Worm (Caenorhabditis elegans): ENCODE measurements around the gene C17H11.4.

ce11 chrX:8205919-8206318, 24.5 kb upstream of the C17H11.4 start:
- TF ChIP-seq B0310.2 (tag; optimal IDR thresholded peaks at IDR 0.05) (no peak), pes-1 (GFP tag; IDR thresholded peaks at IDR 0.05) (no peak), tbx-11 (GFP tag; IDR thresholded peaks at IDR 0.05) (no peak), flt-1 (GFP tag; IDR thresholded peaks at IDR 0.05) (no peak), ama-1 (optimal IDR thresholded peaks at IDR 0.05) (no peak)
